Fruit fly (Drosophila melanogaster) whole organism, embryonic: Measurements from ENCODE around the gene CG32806.

Source experiments
- Adf1 ChIP-seq: fragments of 200-800 bp; sonication (Bioruptor generic); IDR thresholded peaks from 2 replicates; pipeline ENCODE4 v1.3.6; 2022; ENCODE audit warnings: missing biosample characterization, missing genetic modification characterization
- B-H2 ChIP-seq: fragments of 200-800 bp; sonication (Bioruptor generic); optimal IDR thresholded peaks from 2 replicates; lab custom pipeline; 2018; ENCODE audit warnings: missing biosample characterization, mild to moderate bottlenecking, missing genetic modification characterization
- Bgb ChIP-seq: fragments of 200-800 bp; sonication (Bioruptor generic); IDR thresholded peaks from 2 replicates; pipeline ENCODE4 v1.3.6; 2022; ENCODE audit warnings: missing biosample characterization, missing genetic modification characterization; ENCODE audit not compliant: partially characterized antibody
- BtbVII ChIP-seq: fragments of 200-800 bp; sonication (Bioruptor generic); optimal IDR thresholded peaks from 3 replicates; lab custom pipeline; 2017; ENCODE audit warnings: missing biosample characterization, mild to moderate bottlenecking, missing genetic modification characterization
- CG1024 ChIP-seq: fragments of 200-800 bp; sonication (Bioruptor generic); IDR thresholded peaks from 2 replicates; pipeline ENCODE4 v1.3.6; 2022; ENCODE audit warnings: missing biosample characterization, missing genetic modification characterization
- CG10654 ChIP-seq: fragments of 200-800 bp; sonication (Bioruptor generic); optimal IDR thresholded peaks from 2 replicates; lab custom pipeline; 2016; ENCODE audit warnings: missing biosample characterization, missing genetic modification characterization
- CG13894 ChIP-seq: fragments of 200-800 bp; sonication (Bioruptor generic); optimal IDR thresholded peaks from 3 replicates; lab custom pipeline; 2018; ENCODE audit warnings: missing biosample characterization, mild to moderate bottlenecking, missing genetic modification characterization, moderate library complexity
- CG14710 ChIP-seq: fragments of 200-800 bp; sonication (Bioruptor generic); optimal IDR thresholded peaks from 3 replicates; lab custom pipeline; 2019; ENCODE audit warnings: missing biosample characterization, mild to moderate bottlenecking, missing genetic modification characterization, moderate library complexity
- CG17385 ChIP-seq: fragments of 200-800 bp; sonication (Bioruptor generic); optimal IDR thresholded peaks from 3 replicates; lab custom pipeline; 2018; ENCODE audit warnings: missing biosample characterization, mild to moderate bottlenecking, missing genetic modification characterization
- CG33557 ChIP-seq: fragments of 200-800 bp; sonication (Bioruptor generic); optimal IDR thresholded peaks from 2 replicates; lab custom pipeline; 2019; ENCODE audit warnings: missing biosample characterization, mild to moderate bottlenecking, missing genetic modification characterization, moderate library complexity
- CG34376 ChIP-seq: fragments of 200-800 bp; sonication (Bioruptor generic); optimal IDR thresholded peaks from 2 replicates; lab custom pipeline; 2018; ENCODE audit warnings: missing biosample characterization, mild to moderate bottlenecking, missing genetic modification characterization
- CG3995 ChIP-seq: fragments of 200-800 bp; sonication (Bioruptor generic); optimal IDR thresholded peaks from 3 replicates; lab custom pipeline; 2016; ENCODE audit warnings: missing biosample characterization, missing genetic modification characterization
- CG4328 ChIP-seq: fragments of 200-800 bp; sonication (Bioruptor generic); optimal IDR thresholded peaks from 3 replicates; lab custom pipeline; 2017; ENCODE audit warnings: missing biosample characterization, missing genetic modification reagents, missing genetic modification characterization
- CG4730 ChIP-seq: fragments of 200-800 bp; sonication (Bioruptor generic); IDR thresholded peaks from 2 replicates; pipeline ENCODE4 v1.3.6; 2022; ENCODE audit warnings: missing biosample characterization, missing genetic modification characterization
- CG6765 ChIP-seq: fragments of 200-800 bp; sonication (Bioruptor generic); optimal IDR thresholded peaks from 3 replicates; lab custom pipeline; 2017; ENCODE audit warnings: missing biosample characterization, mild to moderate bottlenecking, missing genetic modification characterization
- CG6791 ChIP-seq: fragments of 200-800 bp; sonication (Bioruptor generic); IDR thresholded peaks from 3 replicates; pipeline ENCODE4 v1.3.6; 2022; ENCODE audit warnings: missing biosample characterization, missing genetic modification characterization; ENCODE audit not compliant: partially characterized antibody
- CG7271 ChIP-seq: fragments of 200-800 bp; sonication (Bioruptor generic); optimal IDR thresholded peaks from 2 replicates; lab custom pipeline; 2018; ENCODE audit warnings: missing biosample characterization, mild to moderate bottlenecking, missing genetic modification characterization, moderate library complexity
- Dip2 ChIP-seq: fragments of 200-800 bp; sonication (Bioruptor generic); IDR thresholded peaks from 2 replicates; pipeline ENCODE4 v1.3.6; 2022; ENCODE audit warnings: missing biosample characterization, missing genetic modification characterization
- Dref ChIP-seq: fragments of 200-800 bp; sonication (Bioruptor generic); IDR thresholded peaks from 2 replicates; pipeline ENCODE4 v1.3.6; 2022; ENCODE audit warnings: missing biosample characterization, missing genetic modification characterization
- ERR ChIP-seq: fragments of 200-800 bp; sonication (Bioruptor generic); optimal IDR thresholded peaks from 2 replicates; lab custom pipeline; 2016; ENCODE audit warnings: missing biosample characterization, missing genetic modification characterization
- Eip74EF ChIP-seq, 2 experiments: fragments of 200-800 bp in 1 of 2; fragments of >200 bp in 1 of 2; sonication (Bioruptor generic) in 1 of 2; optimal IDR thresholded peaks; 2 replicates each; lab custom pipeline; 2017 to 2019; ENCODE audit warnings: missing biosample characterization in 2 of 2, missing genetic modification characterization in 2 of 2, mild to moderate bottlenecking in 1 of 2, moderate library complexity in 1 of 2
- H2.0 ChIP-seq: fragments of 200-800 bp; sonication (Bioruptor generic); IDR thresholded peaks from 2 replicates; pipeline ENCODE4 v1.3.6; 2022; ENCODE audit warnings: missing biosample characterization, missing genetic modification characterization
- Hsf ChIP-seq: fragments of 200-800 bp; sonication (Bioruptor generic); optimal IDR thresholded peaks from 3 replicates; lab custom pipeline; 2016; ENCODE audit warnings: missing biosample characterization, missing genetic modification characterization
- MBD-R2 ChIP-seq: fragments of 200-800 bp; sonication (Bioruptor generic); IDR thresholded peaks from 2 replicates; pipeline ENCODE4 v1.3.6; 2022; ENCODE audit warnings: missing biosample characterization, missing genetic modification characterization
- Mrtf ChIP-seq: fragments of 200-800 bp; sonication (Bioruptor generic); IDR thresholded peaks from 3 replicates; pipeline ENCODE4 v1.3.6; 2022; ENCODE audit warnings: missing biosample characterization, missing genetic modification characterization
- NC2β ChIP-seq: fragments of 200-800 bp; sonication (Bioruptor generic); optimal IDR thresholded peaks from 2 replicates; lab custom pipeline; 2016; ENCODE audit warnings: missing biosample characterization, missing genetic modification characterization
- NFAT ChIP-seq: fragments of 200-800 bp; sonication (Bioruptor generic); IDR thresholded peaks from 2 replicates; pipeline ENCODE4 v1.3.6; 2022; ENCODE audit warnings: missing biosample characterization, missing genetic modification characterization
- Six4 ChIP-seq: fragments of 200-800 bp; sonication (Bioruptor generic); optimal IDR thresholded peaks from 2 replicates; lab custom pipeline; 2016; ENCODE audit warnings: missing biosample characterization, missing genetic modification characterization
- Taf1 ChIP-seq: fragments of 200-800 bp; sonication (Bioruptor generic); IDR thresholded peaks from 2 replicates; pipeline ENCODE4 v1.3.6; 2022; ENCODE audit warnings: missing biosample characterization, missing genetic modification characterization
- Xrp1 ChIP-seq: fragments of 200-800 bp; sonication (Bioruptor generic); IDR thresholded peaks from 2 replicates; pipeline ENCODE4 v1.3.6; 2022; ENCODE audit warnings: missing biosample characterization, missing genetic modification characterization
- ato ChIP-seq: fragments of 200-800 bp; sonication (Bioruptor generic); IDR thresholded peaks from 2 replicates; pipeline ENCODE4 v1.3.6; 2022; ENCODE audit warnings: missing biosample characterization, missing genetic modification characterization; ENCODE audit not compliant: partially characterized antibody
- az2 ChIP-seq: fragments of 200-800 bp; sonication (Bioruptor generic); optimal IDR thresholded peaks from 3 replicates; lab custom pipeline; 2016; ENCODE audit warnings: missing biosample characterization, missing genetic modification characterization
- bab2 ChIP-seq: fragments of 200-800 bp; sonication (Bioruptor generic); optimal IDR thresholded peaks from 2 replicates; lab custom pipeline; 2016; ENCODE audit warnings: missing biosample characterization, missing genetic modification characterization
- cato ChIP-seq: fragments of 200-800 bp; sonication (Bioruptor generic); optimal IDR thresholded peaks from 2 replicates; lab custom pipeline; 2016; ENCODE audit warnings: missing biosample characterization, missing genetic modification characterization, borderline replicate concordance
- chinmo ChIP-seq: fragments of 200-800 bp; sonication (Bioruptor generic); IDR thresholded peaks from 4 replicates; pipeline ENCODE4 v1.3.6; 2022; ENCODE audit warnings: missing biosample characterization, missing genetic modification characterization; ENCODE audit not compliant: partially characterized antibody
- chn ChIP-seq: fragments of 200-800 bp; sonication (Bioruptor generic); optimal IDR thresholded peaks from 2 replicates; lab custom pipeline; 2016; ENCODE audit warnings: missing biosample characterization, missing genetic modification characterization
- dati ChIP-seq: fragments of 200-800 bp; sonication (Bioruptor generic); IDR thresholded peaks from 2 replicates; pipeline ENCODE4 v1.3.6; 2022; ENCODE audit warnings: missing biosample characterization, missing genetic modification characterization
- ems ChIP-seq: fragments of 200-800 bp; sonication (Bioruptor generic); optimal IDR thresholded peaks from 3 replicates; lab custom pipeline; 2016; ENCODE audit warnings: missing biosample characterization, missing genetic modification characterization
- eyg ChIP-seq: fragments of 200-800 bp; sonication (Bioruptor generic); optimal IDR thresholded peaks from 3 replicates; lab custom pipeline; 2016; ENCODE audit warnings: missing biosample characterization, missing genetic modification characterization
- jigr1 ChIP-seq: fragments of 200-800 bp; sonication (Bioruptor generic); IDR thresholded peaks from 3 replicates; pipeline ENCODE4 v1.3.6; 2022; ENCODE audit warnings: missing biosample characterization, missing genetic modification characterization
- jumu ChIP-seq: fragments of 200-800 bp; sonication (Bioruptor generic); optimal IDR thresholded peaks from 3 replicates; lab custom pipeline; 2016; ENCODE audit warnings: missing biosample characterization, missing genetic modification characterization
- lov ChIP-seq, 2 experiments: fragments of 200-800 bp in 1 of 2; fragments of >200 bp in 1 of 2; sonication (Bioruptor generic) in 1 of 2; IDR thresholded peaks in 1 of 2; optimal IDR thresholded peaks in 1 of 2; 2 replicates in 1 of 2; 3 replicates in 1 of 2; pipeline versions ENCODE4 v1.3.6 to Lab custom; 2017 to 2022; ENCODE audit warnings: missing biosample characterization in 1 of 2, missing genetic modification characterization in 1 of 2
- luna ChIP-seq: fragments of 200-800 bp; sonication (Bioruptor generic); optimal IDR thresholded peaks from 2 replicates; lab custom pipeline; 2016; ENCODE audit warnings: missing biosample characterization, missing genetic modification characterization
- maf-S ChIP-seq: fragments of 200-800 bp; sonication (Bioruptor generic); optimal IDR thresholded peaks from 2 replicates; lab custom pipeline; 2016; ENCODE audit warnings: missing biosample characterization, missing genetic modification characterization
- pros ChIP-seq: fragments of 200-800 bp; sonication (Bioruptor generic); optimal IDR thresholded peaks from 3 replicates; lab custom pipeline; 2019; ENCODE audit warnings: missing biosample characterization, mild to moderate bottlenecking, missing genetic modification characterization, moderate library complexity
- pum ChIP-seq: fragments of 200-800 bp; sonication (Bioruptor generic); optimal IDR thresholded peaks from 2 replicates; lab custom pipeline; 2016; ENCODE audit warnings: missing biosample characterization, missing genetic modification characterization
- pzg ChIP-seq: fragments of 200-800 bp; sonication (Bioruptor generic); optimal IDR thresholded peaks from 3 replicates; lab custom pipeline; 2018; ENCODE audit warnings: missing biosample characterization, mild to moderate bottlenecking, missing genetic modification characterization, moderate library complexity
- tx ChIP-seq: fragments of 200-800 bp; sonication (Bioruptor generic); optimal IDR thresholded peaks from 2 replicates; lab custom pipeline; 2016; ENCODE audit warnings: missing biosample characterization, missing genetic modification characterization
- unpg ChIP-seq: fragments of 200-800 bp; sonication (Bioruptor generic); optimal IDR thresholded peaks from 3 replicates; lab custom pipeline; 2018; ENCODE audit warnings: missing biosample characterization, mild to moderate bottlenecking, missing genetic modification characterization, moderate library complexity

Gene CG32806

DNA sequence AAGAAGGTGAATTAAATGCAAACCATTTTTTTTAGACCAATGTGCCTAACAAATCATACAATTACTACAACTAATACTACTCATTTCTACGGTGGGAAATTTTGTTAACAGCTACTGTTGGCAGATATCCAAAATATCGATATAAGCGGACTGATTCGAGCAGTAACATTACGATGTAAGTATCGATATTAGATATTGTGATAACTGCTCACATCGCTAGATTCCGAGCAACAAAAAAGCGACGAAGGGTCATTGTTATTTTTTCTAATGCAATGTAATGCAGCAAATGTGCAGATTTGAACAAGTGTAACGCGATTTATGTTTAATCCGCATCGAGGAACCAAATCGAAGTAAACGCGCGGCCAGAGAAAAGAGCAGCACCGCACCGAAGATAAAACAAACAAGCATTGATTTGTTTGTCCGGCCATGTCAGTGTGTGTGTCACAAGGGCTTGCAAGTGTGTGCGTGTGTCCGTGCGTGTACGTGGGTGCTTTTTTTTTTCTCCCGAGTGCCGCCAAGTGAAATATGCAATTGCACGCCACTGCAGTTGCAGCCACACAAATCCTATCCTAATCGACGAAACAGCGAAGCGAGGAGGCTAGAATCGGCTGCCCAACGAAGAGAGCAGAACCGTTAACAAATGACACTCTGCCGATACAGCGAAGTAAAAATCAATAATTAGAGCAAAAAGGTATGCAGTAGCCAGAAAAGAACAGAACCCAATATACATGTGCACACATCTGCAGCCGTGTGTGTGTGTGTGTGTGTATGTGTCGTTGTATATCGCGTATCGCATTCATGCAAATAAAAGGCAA, 15.6 kb upstream of the CG32806 start, which contains the start of the genes prage and Adar (continued):
- TF ChIP-seq chn (GFP tag; lab: Kevin White, UChicago), result no peak
- peak; percentile 93 for TF ChIP-seq CG3995 (GFP tag; lab: Kevin White, UChicago)
- TF ChIP-seq unpg (GFP tag; lab: Kevin White, UChicago), result no peak
- no peak for TF ChIP-seq lov (optimal IDR thresholded peaks at IDR 0.05; lab: Kevin White, UChicago)
- no peak for TF ChIP-seq lov (GFP tag; IDR thresholded peaks at IDR 0.05; lab: Robert Waterston, UW)
- no peak for TF ChIP-seq maf-S (GFP tag; lab: Kevin White, UChicago)
- no peak for TF ChIP-seq H2.0 (GFP tag; lab: Robert Waterston, UW)
- no peak for TF ChIP-seq az2 (GFP tag; lab: Kevin White, UChicago)
- no peak for TF ChIP-seq CG34376 (GFP tag; lab: Kevin White, UChicago)
- peak; percentile 64; the same call in 1 of the 3 replicates for TF ChIP-seq CG6791 (GFP tag; lab: Robert Waterston, UW)
- no peak for TF ChIP-seq CG7271 (tag; lab: Kevin White, UChicago)
- TF ChIP-seq ems, result no peak
- TF ChIP-seq CG13894, result no peak
- TF ChIP-seq Adf1 (GFP tag; lab: Robert Waterston, UW), result no peak
- no peak for TF ChIP-seq NFAT (GFP tag; lab: Robert Waterston, UW)
- no peak for TF ChIP-seq Eip74EF (GFP tag; optimal IDR thresholded peaks at IDR 0.05; lab: Kevin White, UChicago)
- TF ChIP-seq CG10654 (GFP tag; lab: Kevin White, UChicago), result no peak
- no peak for TF ChIP-seq eyg
- TF ChIP-seq cato (GFP tag; lab: Kevin White, UChicago), result no peak
- no peak for TF ChIP-seq ERR (GFP tag; lab: Kevin White, UChicago)
- no peak for TF ChIP-seq CG4328 (GFP tag; lab: Kevin White, UChicago)
- no peak for TF ChIP-seq luna (GFP tag; lab: Kevin White, UChicago)
- TF ChIP-seq Taf1, result no peak
- TF ChIP-seq Six4 (GFP tag; lab: Kevin White, UChicago), result no peak
- TF ChIP-seq B-H2, result no peak
- TF ChIP-seq Dref, result peak; percentile 81
- no peak for TF ChIP-seq Hsf (GFP tag; lab: Kevin White, UChicago)
- TF ChIP-seq MBD-R2, result no peak; the same call in 1 of the 2 replicates
- no peak for TF ChIP-seq CG33557 (GFP tag; lab: Kevin White, UChicago)
- TF ChIP-seq CG17385 (GFP tag; lab: Kevin White, UChicago), result no peak
- TF ChIP-seq CG6765 (GFP tag; lab: Kevin White, UChicago), result no peak
- TF ChIP-seq Bgb, result peak; percentile 78
- TF ChIP-seq ato (GFP tag; lab: Robert Waterston, UW), result no peak
- no peak for TF ChIP-seq pum (GFP tag; lab: Kevin White, UChicago)
- TF ChIP-seq jumu (GFP tag; lab: Kevin White, UChicago), result no peak
- TF ChIP-seq BtbVII, result no peak
- no peak for TF ChIP-seq pros
- no peak for TF ChIP-seq CG1024 (GFP tag; lab: Robert Waterston, UW)
- TF ChIP-seq Dip2, result no peak
- TF ChIP-seq Xrp1 (GFP tag; lab: Robert Waterston, UW), result no peak
- TF ChIP-seq bab2, result no peak
- peak; percentile 2 for TF ChIP-seq CG14710
- no peak for TF ChIP-seq NC2β
- peak; percentile 70; the same call in 1 of the 4 replicates for TF ChIP-seq chinmo
- no peak for TF ChIP-seq CG4730 (GFP tag; lab: Robert Waterston, UW)
- no peak for TF ChIP-seq jigr1 (GFP tag; lab: Robert Waterston, UW)
- TF ChIP-seq tx, result no peak
- no peak for TF ChIP-seq Mrtf
- TF ChIP-seq pzg, result peak; percentile 54
- TF ChIP-seq dati (GFP tag; lab: Robert Waterston, UW), result no peak
